Fruit fly (Drosophila melanogaster): ENCODE data around the gene CG1239.

CG1239 gene

dm6 chr3R:5736305-5736869, 3.1 kb downstream of the CG1239 start, which contains the start of the genes CG2100 and CG1236 (continued):
- peak; percentile 57 for TF ChIP-seq CG4617 (GFP tag; optimal IDR thresholded peaks at IDR 0.05; ENCODE audit: borderline replicate concordance)
- TF ChIP-seq Nf-YB (GFP tag; optimal IDR thresholded peaks at IDR 0.05) = peak; percentile 72
- TF ChIP-seq E2f2 (GFP tag; IDR thresholded peaks at IDR 0.05) = peak; percentile 60; the same call in 1 of the 2 replicates
- peak; percentile 27 for TF ChIP-seq CG13123 (GFP tag; optimal IDR thresholded peaks at IDR 0.05)
- TF ChIP-seq p53 (GFP tag; optimal IDR thresholded peaks at IDR 0.05) = no peak
- no peak for TF ChIP-seq Dref (GFP tag; IDR thresholded peaks at IDR 0.05)
- TF ChIP-seq CG6689 (GFP tag; IDR thresholded peaks at IDR 0.05) = peak; percentile 89
- TF ChIP-seq CG13894 (tag; optimal IDR thresholded peaks at IDR 0.05) = no peak
- peak; percentile 47 for TF ChIP-seq CG16863 (GFP tag; optimal IDR thresholded peaks at IDR 0.05)
- no peak for TF ChIP-seq pros (GFP tag; optimal IDR thresholded peaks at IDR 0.05)
- peak; percentile 77 for TF ChIP-seq CG3407 (GFP tag; optimal IDR thresholded peaks at IDR 0.05)
- no peak for TF ChIP-seq HLH4C (GFP tag; IDR thresholded peaks at IDR 0.05; ENCODE audit: partially characterized antibody)
- TF ChIP-seq CG6654 (GFP tag; optimal IDR thresholded peaks at IDR 0.05) = peak; percentile 59
- TF ChIP-seq CG2678 (tag; optimal IDR thresholded peaks at IDR 0.05) = peak; percentile 92
- TF ChIP-seq ttk (GFP tag; IDR thresholded peaks at IDR 0.05) = peak; percentile 77
- TF ChIP-seq CG13624 (GFP tag; optimal IDR thresholded peaks at IDR 0.05) = peak; percentile 44
- TF ChIP-seq bbx (GFP tag; IDR thresholded peaks at IDR 0.05; ENCODE audit: partially characterized antibody) = no peak
- TF ChIP-seq CG3065 (GFP tag; optimal IDR thresholded peaks at IDR 0.05) = peak; percentile 35
- peak; percentile 66 for TF ChIP-seq CG17328 (GFP tag; IDR thresholded peaks at IDR 0.05)
- no peak for TF ChIP-seq pita (GFP tag; optimal IDR thresholded peaks at IDR 0.05)
- TF ChIP-seq mld (GFP tag; IDR thresholded peaks at IDR 0.05; ENCODE audit: partially characterized antibody) = no peak; the same call in 2 of the 3 replicates
- peak; percentile 73 for TF ChIP-seq cwo (GFP tag; optimal IDR thresholded peaks at IDR 0.05)
- TF ChIP-seq croc (GFP tag; conservative IDR thresholded peaks at IDR 0.05) = peak; percentile 65
- peak; percentile 59; the same call in 1 of the 3 replicates for TF ChIP-seq Mrtf (GFP tag; IDR thresholded peaks at IDR 0.05)
- TF ChIP-seq tll (GFP tag; optimal IDR thresholded peaks at IDR 0.05) = peak in 1 of 2 experiments; percentile 32
- peak; percentile 82 for TF ChIP-seq ATbp (GFP tag; optimal IDR thresholded peaks at IDR 0.05)
- no peak for TF ChIP-seq tna (GFP tag; IDR thresholded peaks at IDR 0.05; ENCODE audit: partially characterized antibody)
- TF ChIP-seq CG12744 (GFP tag; optimal IDR thresholded peaks at IDR 0.05) = peak; percentile 20
- TF ChIP-seq ase (GFP tag; IDR thresholded peaks at IDR 0.05) = peak; percentile 74
- no peak for TF ChIP-seq corto (GFP tag; optimal IDR thresholded peaks at IDR 0.05)
- TF ChIP-seq Hsf (GFP tag; optimal IDR thresholded peaks at IDR 0.05) = peak; percentile 60
- peak; percentile 87 for TF ChIP-seq CG1602 (GFP tag; optimal IDR thresholded peaks at IDR 0.05)
- no peak for TF ChIP-seq CG1832 (GFP tag; optimal IDR thresholded peaks at IDR 0.05)
- peak; percentile 25 for TF ChIP-seq CHES-1-like (GFP tag; optimal IDR thresholded peaks at IDR 0.05)
- peak; percentile 32 for TF ChIP-seq pho (GFP tag; optimal IDR thresholded peaks at IDR 0.05)
- no peak for TF ChIP-seq CG4282 (GFP tag; optimal IDR thresholded peaks at IDR 0.05)
- peak; percentile 87 for TF ChIP-seq dysf (GFP tag; IDR thresholded peaks at IDR 0.05)
- peak; percentile 81 for TF ChIP-seq CG11456 (GFP tag; IDR thresholded peaks at IDR 0.05)
- 0 out of 3 replicates have a peak, but pooled peaks have one; percentile 53 for TF ChIP-seq ken (GFP tag; IDR thresholded peaks at IDR 0.05)
- peak; percentile 47 for TF ChIP-seq Lhr (GFP tag; optimal IDR thresholded peaks at IDR 0.05)
- no peak for TF ChIP-seq CG2129 (GFP tag; IDR thresholded peaks at IDR 0.05; ENCODE audit: partially characterized antibody)
- peak; percentile 78 for TF ChIP-seq twi (tag; optimal IDR thresholded peaks at IDR 0.05)
- TF ChIP-seq CG30403 (GFP tag; optimal IDR thresholded peaks at IDR 0.05) = peak; percentile 84
- peak; percentile 37 for TF ChIP-seq HLH54F (GFP tag; optimal IDR thresholded peaks at IDR 0.05)
- TF ChIP-seq CG17361 (GFP tag; IDR thresholded peaks at IDR 0.05) = peak; percentile 97
- peak; percentile 82 for TF ChIP-seq Ptx1 (GFP tag; IDR thresholded peaks at IDR 0.05)
- TF ChIP-seq pnt (GFP tag; optimal IDR thresholded peaks at IDR 0.05) = no peak
- no peak for TF ChIP-seq sna (GFP tag; IDR thresholded peaks at IDR 0.05; ENCODE audit: partially characterized antibody)
- TF ChIP-seq vfl (GFP tag; optimal IDR thresholded peaks at IDR 0.05) = peak; percentile 20
